Worm (Caenorhabditis elegans) whole organism, midembryonic: ENCODE data around the gene fmo-2.

Experiments used
- T22C8.4 ChIP-seq: fragments of 200-800 bp; sonication (Bioruptor generic); IDR thresholded peaks from 2 replicates; pipeline ENCODE4 v1.3.6; 2022; ENCODE audit warnings: missing genetic modification characterization, missing compliant biosample characterization
- flt-1 ChIP-seq: fragments of 200-800 bp; sonication (Bioruptor generic); IDR thresholded peaks from 2 replicates; pipeline ENCODE4 v1.3.6; 2022; ENCODE audit warnings: missing genetic modification characterization, missing compliant biosample characterization
- ref-1 ChIP-seq: fragments of 200-800 bp; sonication (Bioruptor generic); conservative IDR thresholded peaks from 2 replicates; pipeline ENCODE4 v1.3.6; 2022; ENCODE audit warnings: missing genetic modification reagents, missing genetic modification characterization, missing compliant biosample characterization

ce11 chrIV:10714594-10714993 lies 32.3 kb downstream of the fmo-2 start:
- TF ChIP-seq flt-1 (GFP tag; lab: Robert Waterston, UW), result no peak
- TF ChIP-seq ref-1 (GFP tag; lab: Robert Waterston, UW), result no peak
- no peak for TF ChIP-seq T22C8.4 (GFP tag; lab: Robert Waterston, UW)
